Fruit fly (Drosophila melanogaster) whole organism, embryonic: Measurements from ENCODE around the gene eIF3d1.

Source experiments
- CG11247 ChIP-seq: fragments of 200-800 bp; sonication (Bioruptor generic); IDR thresholded peaks from 2 replicates; pipeline ENCODE4 v1.3.6; 2022; ENCODE audit warnings: missing biosample characterization, missing genetic modification characterization
- CG12942 ChIP-seq: fragments of 200-800 bp; sonication (Bioruptor generic); optimal IDR thresholded peaks from 3 replicates; lab custom pipeline; 2016; ENCODE audit warnings: missing biosample characterization, missing genetic modification characterization
- CG13287 ChIP-seq: fragments of 200-800 bp; sonication (Bioruptor generic); IDR thresholded peaks from 2 replicates; pipeline ENCODE4 v1.3.6; 2022; ENCODE audit warnings: missing biosample characterization, missing genetic modification characterization; ENCODE audit not compliant: partially characterized antibody
- CG4328 ChIP-seq: fragments of 200-800 bp; sonication (Bioruptor generic); optimal IDR thresholded peaks from 3 replicates; lab custom pipeline; 2017; ENCODE audit warnings: missing biosample characterization, missing genetic modification reagents, missing genetic modification characterization
- Ets97D ChIP-seq: fragments of 200-800 bp; sonication (Bioruptor generic); optimal IDR thresholded peaks from 3 replicates; lab custom pipeline; 2016; ENCODE audit warnings: missing biosample characterization, missing genetic modification characterization
- br ChIP-seq: fragments of >200 bp; optimal IDR thresholded peaks from 2 replicates; lab custom pipeline; 2017
- dati ChIP-seq: fragments of 200-800 bp; sonication (Bioruptor generic); IDR thresholded peaks from 2 replicates; pipeline ENCODE4 v1.3.6; 2022; ENCODE audit warnings: missing biosample characterization, missing genetic modification characterization
- lmd ChIP-seq: fragments of 200-800 bp; sonication (Bioruptor generic); IDR thresholded peaks from 2 replicates; pipeline ENCODE4 v1.3.6; 2022; ENCODE audit warnings: missing biosample characterization, missing genetic modification characterization
- org-1 ChIP-seq: fragments of 200-800 bp; sonication (Bioruptor generic); optimal IDR thresholded peaks from 2 replicates; lab custom pipeline; 2017; ENCODE audit warnings: missing biosample characterization, missing genetic modification characterization
- sens ChIP-seq: fragments of 200-800 bp; sonication (Bioruptor generic); peaks from one replicate; lab custom pipeline; 2016; ENCODE audit warnings: missing biosample characterization, missing genetic modification characterization
- toy ChIP-seq: fragments of 200-800 bp; sonication (Bioruptor generic); IDR thresholded peaks from 2 replicates; pipeline ENCODE4 v1.3.6; 2022; ENCODE audit warnings: missing biosample characterization, missing genetic modification characterization
- twi ChIP-seq: fragments of 200-800 bp; optimal IDR thresholded peaks from 2 replicates; lab custom pipeline; 2019; ENCODE audit warnings: missing biosample characterization, mild to moderate bottlenecking, missing genetic modification characterization, moderate library complexity

DNA sequence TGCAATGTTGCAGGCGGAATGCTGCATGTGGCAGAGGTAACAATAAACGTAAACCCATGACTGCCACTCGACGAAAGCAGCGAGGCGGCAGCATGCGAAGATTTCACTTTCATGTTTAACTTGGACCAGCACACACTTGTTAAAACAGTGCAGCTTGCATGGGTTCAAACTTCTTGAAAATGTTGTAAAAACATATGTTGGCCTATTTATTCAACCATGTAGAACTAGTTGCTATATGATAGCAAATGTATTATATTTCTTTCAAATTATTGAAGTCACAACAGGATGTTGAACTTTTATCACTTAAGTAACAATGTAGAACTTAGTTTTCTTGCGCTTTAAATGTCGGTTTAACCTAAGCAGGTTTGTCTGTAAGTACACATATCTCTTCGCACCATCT is 37.0 kb upstream of the eIF3d1 start:
- no peak for TF ChIP-seq twi (tag; lab: Kevin White, UChicago)
- TF ChIP-seq dati (GFP tag; lab: Robert Waterston, UW), result no peak
- TF ChIP-seq toy (GFP tag; lab: Robert Waterston, UW), result no peak
- TF ChIP-seq Ets97D (GFP tag; lab: Kevin White, UChicago), result no peak
- peak; percentile 12 for TF ChIP-seq sens (GFP tag; lab: Kevin White, UChicago)
- no peak for TF ChIP-seq br
- TF ChIP-seq CG11247 (GFP tag; lab: Robert Waterston, UW), result no peak
- TF ChIP-seq org-1 (GFP tag; lab: Kevin White, UChicago), result no peak
- no peak for TF ChIP-seq lmd (GFP tag; lab: Robert Waterston, UW)
- no peak for TF ChIP-seq CG12942 (GFP tag; lab: Kevin White, UChicago)
- no peak for TF ChIP-seq CG13287
- TF ChIP-seq CG4328 (GFP tag; lab: Kevin White, UChicago), result no peak
